Fruit fly (Drosophila melanogaster) whole organism, embryonic: ENCODE data around the gene CG32371.

Experiments
- Bdp1 ChIP-seq: fragments of 200-800 bp; sonication (Bioruptor generic); optimal IDR thresholded peaks from 3 replicates; lab custom pipeline; 2016; ENCODE audit warnings: missing biosample characterization, missing genetic modification characterization
- Blimp-1 ChIP-seq: fragments of 200-800 bp; sonication (Bioruptor generic); optimal IDR thresholded peaks from 3 replicates; lab custom pipeline; 2018; ENCODE audit warnings: missing biosample characterization, missing genetic modification characterization, mild to moderate bottlenecking, moderate library complexity, missing genetic modification reagents
- CG11093 ChIP-seq: fragments of 200-800 bp; sonication (Bioruptor generic); IDR thresholded peaks from 3 replicates; pipeline ENCODE4 v1.3.6; 2022; ENCODE audit warnings: missing biosample characterization, missing genetic modification characterization
- CG11456 ChIP-seq: fragments of 200-800 bp; sonication (Bioruptor generic); IDR thresholded peaks from 3 replicates; pipeline ENCODE4 v1.3.6; 2022; ENCODE audit warnings: missing biosample characterization, missing genetic modification characterization
- CG11696 ChIP-seq: fragments of 200-800 bp; sonication (Bioruptor generic); IDR thresholded peaks from 2 replicates; pipeline ENCODE4 v1.3.6; 2022; ENCODE audit warnings: missing biosample characterization, missing genetic modification characterization
- CG12071 ChIP-seq: fragments of 200-800 bp; sonication (Bioruptor generic); optimal IDR thresholded peaks from 3 replicates; lab custom pipeline; 2018; ENCODE audit warnings: missing biosample characterization, mild to moderate bottlenecking, missing genetic modification characterization
- CG13775 ChIP-seq: fragments of 200-800 bp; sonication (Bioruptor generic); optimal IDR thresholded peaks from 3 replicates; lab custom pipeline; 2017; ENCODE audit warnings: missing biosample characterization, mild to moderate bottlenecking, missing genetic modification characterization
- CG13894 ChIP-seq: fragments of 200-800 bp; sonication (Bioruptor generic); optimal IDR thresholded peaks from 3 replicates; lab custom pipeline; 2018; ENCODE audit warnings: missing biosample characterization, mild to moderate bottlenecking, missing genetic modification characterization, moderate library complexity
- CG16813 ChIP-seq: fragments of 200-800 bp; sonication (Bioruptor generic); IDR thresholded peaks from 3 replicates; pipeline ENCODE4 v1.3.6; 2022; ENCODE audit warnings: missing biosample characterization, missing genetic modification characterization; ENCODE audit not compliant: partially characterized antibody
- CG17385 ChIP-seq: fragments of 200-800 bp; sonication (Bioruptor generic); optimal IDR thresholded peaks from 3 replicates; lab custom pipeline; 2018; ENCODE audit warnings: missing biosample characterization, mild to moderate bottlenecking, missing genetic modification characterization
- CG2199 ChIP-seq: fragments of 200-800 bp; sonication (Bioruptor generic); IDR thresholded peaks from 3 replicates; pipeline ENCODE4 v1.3.6; 2022; ENCODE audit warnings: missing biosample characterization, missing genetic modification characterization
- CG30431 ChIP-seq: fragments of 200-800 bp; sonication (Bioruptor generic); optimal IDR thresholded peaks from 2 replicates; lab custom pipeline; 2017; ENCODE audit warnings: missing biosample characterization, missing genetic modification characterization
- CG31441 ChIP-seq: fragments of 200-800 bp; sonication (Bioruptor generic); IDR thresholded peaks from 2 replicates; pipeline ENCODE4 v1.3.6; 2022; ENCODE audit warnings: missing biosample characterization, missing genetic modification characterization
- CG33557 ChIP-seq: fragments of 200-800 bp; sonication (Bioruptor generic); optimal IDR thresholded peaks from 2 replicates; lab custom pipeline; 2019; ENCODE audit warnings: missing biosample characterization, mild to moderate bottlenecking, missing genetic modification characterization, moderate library complexity
- CG34376 ChIP-seq: fragments of 200-800 bp; sonication (Bioruptor generic); optimal IDR thresholded peaks from 2 replicates; lab custom pipeline; 2018; ENCODE audit warnings: missing biosample characterization, mild to moderate bottlenecking, missing genetic modification characterization
- CG5245 ChIP-seq: fragments of 200-800 bp; sonication (Bioruptor generic); optimal IDR thresholded peaks from 3 replicates; lab custom pipeline; 2016; ENCODE audit warnings: missing biosample characterization, missing genetic modification characterization
- CG6765 ChIP-seq: fragments of 200-800 bp; sonication (Bioruptor generic); optimal IDR thresholded peaks from 3 replicates; lab custom pipeline; 2017; ENCODE audit warnings: missing biosample characterization, mild to moderate bottlenecking, missing genetic modification characterization
- CG6813 ChIP-seq: fragments of 200-800 bp; sonication (Bioruptor generic); optimal IDR thresholded peaks from 2 replicates; lab custom pipeline; 2017; ENCODE audit warnings: missing biosample characterization, missing genetic modification characterization, mild to moderate bottlenecking, moderate library complexity, missing genetic modification reagents
- CHES-1-like ChIP-seq: fragments of 200-800 bp; sonication (Bioruptor generic); optimal IDR thresholded peaks from 2 replicates; lab custom pipeline; 2016; ENCODE audit warnings: missing biosample characterization, missing genetic modification characterization
- CkIIα-i1 ChIP-seq: fragments of 200-800 bp; sonication (Bioruptor generic); IDR thresholded peaks from 2 replicates; pipeline ENCODE4 v1.3.6; 2022; ENCODE audit warnings: missing biosample characterization, missing genetic modification characterization
- CrebB ChIP-seq: fragments of 200-800 bp; sonication (Bioruptor generic); optimal IDR thresholded peaks from 3 replicates; lab custom pipeline; 2018; ENCODE audit warnings: missing biosample characterization, mild to moderate bottlenecking, missing genetic modification characterization
- Dip2 ChIP-seq: fragments of 200-800 bp; sonication (Bioruptor generic); IDR thresholded peaks from 2 replicates; pipeline ENCODE4 v1.3.6; 2022; ENCODE audit warnings: missing biosample characterization, missing genetic modification characterization
- Dip3 ChIP-seq: fragments of 200-800 bp; sonication (Bioruptor generic); optimal IDR thresholded peaks from 3 replicates; lab custom pipeline; 2016; ENCODE audit warnings: missing biosample characterization, missing genetic modification characterization
- Doc2 ChIP-seq: fragments of 200-800 bp; sonication (Bioruptor generic); IDR thresholded peaks from 2 replicates; pipeline ENCODE4 v1.3.6; 2022; ENCODE audit warnings: missing biosample characterization, missing genetic modification characterization
- E2f1 ChIP-seq: fragments of 200-800 bp; sonication (Bioruptor generic); IDR thresholded peaks from 2 replicates; pipeline ENCODE4 v1.3.6; 2022; ENCODE audit warnings: missing biosample characterization, missing genetic modification characterization
- Fer1 ChIP-seq: fragments of 200-800 bp; sonication (Bioruptor generic); optimal IDR thresholded peaks from 2 replicates; lab custom pipeline; 2017; ENCODE audit warnings: missing biosample characterization, mild to moderate bottlenecking, missing genetic modification characterization
- HLH4C ChIP-seq: fragments of 200-800 bp; sonication (Bioruptor generic); IDR thresholded peaks from 3 replicates; pipeline ENCODE4 v1.3.6; 2022; ENCODE audit warnings: missing biosample characterization, missing genetic modification characterization; ENCODE audit not compliant: partially characterized antibody
- Hmx ChIP-seq: fragments of 200-800 bp; sonication (Bioruptor generic); optimal IDR thresholded peaks from 2 replicates; lab custom pipeline; 2016; ENCODE audit warnings: missing biosample characterization, missing genetic modification characterization
- Hr78 ChIP-seq, 2 experiments: fragments of 200-800 bp in 1 of 2; fragments of >200 bp in 1 of 2; sonication (Bioruptor generic) in 1 of 2; optimal IDR thresholded peaks; 2 replicates each; lab custom pipeline; 2017 to 2019; ENCODE audit warnings: missing biosample characterization in 2 of 2, missing genetic modification characterization in 2 of 2, mild to moderate bottlenecking in 1 of 2, moderate library complexity in 1 of 2
- Lim3 ChIP-seq: fragments of 200-800 bp; sonication (Bioruptor generic); IDR thresholded peaks from 2 replicates; pipeline ENCODE4 v1.3.6; 2022; ENCODE audit warnings: missing biosample characterization, missing genetic modification characterization
- Med ChIP-seq: fragments of 200-800 bp; sonication (Bioruptor generic); peaks from one replicate; lab custom pipeline; 2016; ENCODE audit warnings: missing biosample characterization, missing genetic modification characterization, mild to moderate bottlenecking, inconsistent platforms, moderate library complexity
- Meics ChIP-seq: fragments of 200-800 bp; sonication (Bioruptor generic); optimal IDR thresholded peaks from 2 replicates; lab custom pipeline; 2017; ENCODE audit warnings: missing biosample characterization, mild to moderate bottlenecking, missing genetic modification characterization
- NfI ChIP-seq: fragments of 200-800 bp; sonication (Bioruptor generic); optimal IDR thresholded peaks from 3 replicates; lab custom pipeline; 2018; ENCODE audit warnings: missing biosample characterization, mild to moderate bottlenecking, missing genetic modification characterization, moderate library complexity
- Opbp ChIP-seq: fragments of 200-800 bp; sonication (Bioruptor generic); IDR thresholded peaks from 3 replicates; pipeline ENCODE4 v1.3.6; 2022; ENCODE audit warnings: missing biosample characterization, missing genetic modification characterization; ENCODE audit not compliant: partially characterized antibody
- Taf1 ChIP-seq: fragments of 200-800 bp; sonication (Bioruptor generic); IDR thresholded peaks from 2 replicates; pipeline ENCODE4 v1.3.6; 2022; ENCODE audit warnings: missing biosample characterization, missing genetic modification characterization
- YL-1 ChIP-seq: fragments of 200-800 bp; sonication (Bioruptor generic); optimal IDR thresholded peaks from 3 replicates; lab custom pipeline; 2017; ENCODE audit warnings: missing biosample characterization, mild to moderate bottlenecking, missing genetic modification characterization
- abd-A ChIP-seq: fragments of 200-800 bp; sonication (Bioruptor generic); optimal IDR thresholded peaks from 3 replicates; lab custom pipeline; 2019; ENCODE audit warnings: missing biosample characterization, mild to moderate bottlenecking, missing genetic modification characterization, moderate library complexity
- az2 ChIP-seq: fragments of 200-800 bp; sonication (Bioruptor generic); optimal IDR thresholded peaks from 3 replicates; lab custom pipeline; 2016; ENCODE audit warnings: missing biosample characterization, missing genetic modification characterization
- cas ChIP-seq: fragments of 200-800 bp; sonication (Bioruptor generic); IDR thresholded peaks from 2 replicates; pipeline ENCODE4 v1.3.6; 2022; ENCODE audit warnings: missing biosample characterization, missing genetic modification characterization
- chinmo ChIP-seq: fragments of 200-800 bp; sonication (Bioruptor generic); IDR thresholded peaks from 4 replicates; pipeline ENCODE4 v1.3.6; 2022; ENCODE audit warnings: missing biosample characterization, missing genetic modification characterization; ENCODE audit not compliant: partially characterized antibody
- emc ChIP-seq: fragments of 200-800 bp; sonication (Bioruptor generic); optimal IDR thresholded peaks from 2 replicates; lab custom pipeline; 2016; ENCODE audit warnings: missing biosample characterization, missing genetic modification characterization
- fd64A ChIP-seq: fragments of 200-800 bp; sonication (Bioruptor generic); optimal IDR thresholded peaks from 3 replicates; lab custom pipeline; 2018; ENCODE audit warnings: missing biosample characterization, mild to moderate bottlenecking, missing genetic modification characterization
- grn ChIP-seq: fragments of 200-800 bp; sonication (Bioruptor generic); optimal IDR thresholded peaks from 3 replicates; lab custom pipeline; 2017; ENCODE audit warnings: missing biosample characterization, missing genetic modification characterization
- hb ChIP-seq: fragments of 200-800 bp; sonication (Bioruptor generic); IDR thresholded peaks from 3 replicates; pipeline ENCODE4 v1.3.6; 2022; ENCODE audit warnings: missing biosample characterization, missing genetic modification characterization; ENCODE audit not compliant: partially characterized antibody
- hbn ChIP-seq: fragments of 200-800 bp; sonication (Bioruptor generic); IDR thresholded peaks from 2 replicates; pipeline ENCODE4 v1.3.6; 2022; ENCODE audit warnings: missing biosample characterization, missing genetic modification characterization; ENCODE audit not compliant: partially characterized antibody
- insv ChIP-seq, 2 experiments: fragments of 200-800 bp; sonication (Bioruptor generic); optimal IDR thresholded peaks; 3 replicates each; lab custom pipeline; 2016 to 2018; ENCODE audit warnings: missing biosample characterization in 2 of 2, missing genetic modification characterization in 2 of 2
- lbe ChIP-seq: fragments of 200-800 bp; sonication (Bioruptor generic); optimal IDR thresholded peaks from 2 replicates; lab custom pipeline; 2016; ENCODE audit warnings: missing biosample characterization, mild to moderate bottlenecking, missing genetic modification characterization
- slp2 ChIP-seq: fragments of 200-800 bp; sonication (Bioruptor generic); optimal IDR thresholded peaks from 2 replicates; lab custom pipeline; 2016; ENCODE audit warnings: missing biosample characterization, missing genetic modification characterization
- yki ChIP-seq: fragments of >200 bp; optimal IDR thresholded peaks from 3 replicates; lab custom pipeline; 2018
- zfh1 ChIP-seq: fragments of 200-800 bp; sonication (Bioruptor generic); IDR thresholded peaks from 3 replicates; pipeline ENCODE4 v1.3.6; 2022; ENCODE audit warnings: missing biosample characterization, missing genetic modification characterization

Gene CG32371

dm6 chr3L:7717863-7718560, 50.1 kb downstream of the CG32371 start, which contains the start of gene Ank2 (continued):
- TF ChIP-seq grn (GFP tag; lab: Kevin White, UChicago): peak; percentile 8
- no peak for TF ChIP-seq Bdp1 (GFP tag; lab: Kevin White, UChicago)
- TF ChIP-seq Dip3: no peak
- no peak for TF ChIP-seq CG12071
- TF ChIP-seq lbe: no peak
- no peak for TF ChIP-seq CG2199 (GFP tag; lab: Robert Waterston, UW)
- no peak for TF ChIP-seq Lim3 (GFP tag; lab: Robert Waterston, UW)
- no peak for TF ChIP-seq CG5245 (GFP tag; lab: Kevin White, UChicago)
- TF ChIP-seq Opbp: no peak
- TF ChIP-seq emc (GFP tag; lab: Kevin White, UChicago): no peak
- TF ChIP-seq Hmx: no peak
- no peak for TF ChIP-seq slp2
- TF ChIP-seq CG34376 (GFP tag; lab: Kevin White, UChicago): no peak
- TF ChIP-seq CG17385 (GFP tag; lab: Kevin White, UChicago): no peak
- no peak for TF ChIP-seq HLH4C
- peak; percentile 91 for TF ChIP-seq CG13894 (tag; lab: Kevin White, UChicago)
- TF ChIP-seq cas (GFP tag; lab: Robert Waterston, UW): no peak
- no peak for TF ChIP-seq CG6765 (GFP tag; lab: Kevin White, UChicago)
- no peak for TF ChIP-seq insv (GFP tag; optimal IDR thresholded peaks at IDR 0.05; lab: Kevin White, UChicago)
- no peak for TF ChIP-seq yki (lab: Kevin White, UChicago)
- no peak for TF ChIP-seq hbn (GFP tag; lab: Robert Waterston, UW)
- TF ChIP-seq CG13775 (GFP tag; lab: Kevin White, UChicago): no peak
- no peak for TF ChIP-seq Taf1 (GFP tag; lab: Robert Waterston, UW)
- peak; percentile 52 for TF ChIP-seq NfI (GFP tag; lab: Kevin White, UChicago)
- no peak for TF ChIP-seq Hr78 (GFP tag; optimal IDR thresholded peaks at IDR 0.05; lab: Kevin White, UChicago)
- TF ChIP-seq Blimp-1 (GFP tag; lab: Kevin White, UChicago): no peak
- TF ChIP-seq Fer1 (GFP tag; lab: Kevin White, UChicago): no peak
- TF ChIP-seq Med (GFP tag; lab: Kevin White, UChicago): peak; percentile 62
- TF ChIP-seq YL-1 (GFP tag; lab: Kevin White, UChicago): no peak
- TF ChIP-seq CHES-1-like: no peak
- TF ChIP-seq fd64A: no peak
- no peak for TF ChIP-seq CG6813 (GFP tag; lab: Kevin White, UChicago)
- TF ChIP-seq Doc2 (GFP tag; lab: Robert Waterston, UW): no peak
- no peak for TF ChIP-seq az2 (GFP tag; lab: Kevin White, UChicago)
- no peak for TF ChIP-seq Meics
- TF ChIP-seq hb: no peak
- no peak for TF ChIP-seq Dip2 (GFP tag; lab: Robert Waterston, UW)
- no peak for TF ChIP-seq CG33557
- TF ChIP-seq CkIIα-i1 (GFP tag; lab: Robert Waterston, UW): no peak
- TF ChIP-seq chinmo (GFP tag; lab: Robert Waterston, UW): 0 out of 4 replicates have a peak, but pooled peaks have one; percentile 22
- no peak for TF ChIP-seq E2f1 (GFP tag; lab: Robert Waterston, UW)
- no peak for TF ChIP-seq CG31441
- TF ChIP-seq CrebB (tag; lab: Kevin White, UChicago): no peak
- TF ChIP-seq CG11093 (GFP tag; lab: Robert Waterston, UW): no peak
- peak; percentile 47; the same call in 1 of the 3 replicates for TF ChIP-seq CG11456
- peak; percentile 48 for TF ChIP-seq CG30431
- TF ChIP-seq abd-A (tag; lab: Kevin White, UChicago): peak; percentile 94
- TF ChIP-seq zfh1: no peak
- TF ChIP-seq CG11696: no peak
- no peak for TF ChIP-seq CG16813
